Fruit fly (Drosophila melanogaster): Measurements from ENCODE around the gene CG14292.

The CG14292 gene

dm6 chr3R:18910923-18911322 is 5.5 kb upstream of the CG14292 start:
- TF ChIP-seq pad (GFP tag; optimal IDR thresholded peaks at IDR 0.05) (no peak), CG7101 (tag; optimal IDR thresholded peaks at IDR 0.05) (peak; percentile 12)

- TF ChIP-seq kay (GFP tag; ENCODE audit: borderline replicate concordance) (peak; percentile 63), ovo (GFP tag; optimal IDR thresholded peaks at IDR 0.05) (no peak)
These were observed 4.9 kb upstream of the CG14292 start for dm6 chr3R:18910336-18910735.

- TF ChIP-seq ovo (GFP tag; optimal IDR thresholded peaks at IDR 0.05), result no peak
- no peak for TF ChIP-seq cnc (optimal IDR thresholded peaks at IDR 0.05)
- no peak for TF ChIP-seq CG5204 (GFP tag; optimal IDR thresholded peaks at IDR 0.05)
- peak; percentile 47 for TF ChIP-seq tj (GFP tag; optimal IDR thresholded peaks at IDR 0.05)
- no peak for TF ChIP-seq Clk (GFP tag; optimal IDR thresholded peaks at IDR 0.05)
- no peak for TF ChIP-seq bab1 (GFP tag; optimal IDR thresholded peaks at IDR 0.05)
- peak; percentile 54 for TF ChIP-seq Mnt (GFP tag; optimal IDR thresholded peaks at IDR 0.05)
- TF ChIP-seq toe (GFP tag; optimal IDR thresholded peaks at IDR 0.05), result no peak
- TF ChIP-seq kay (GFP tag; ENCODE audit: borderline replicate concordance), result peak; percentile 91
- no peak for TF ChIP-seq Hr96 (GFP tag; optimal IDR thresholded peaks at IDR 0.05)
- peak; percentile 33 for TF ChIP-seq cic (GFP tag; optimal IDR thresholded peaks at IDR 0.05)
- peak; percentile 66 for TF ChIP-seq CG14711 (tag; optimal IDR thresholded peaks at IDR 0.05)
- peak; percentile 82 for TF ChIP-seq CG33017 (tag; optimal IDR thresholded peaks at IDR 0.05)
- TF ChIP-seq Crg-1 (GFP tag; optimal IDR thresholded peaks at IDR 0.05), result no peak
- peak; percentile 68 for TF ChIP-seq CG7045 (GFP tag; optimal IDR thresholded peaks at IDR 0.05)
- no peak for TF ChIP-seq CG1620 (GFP tag; optimal IDR thresholded peaks at IDR 0.05)
- TF ChIP-seq pad (GFP tag; optimal IDR thresholded peaks at IDR 0.05), result peak; percentile 34
- TF ChIP-seq CG12768 (GFP tag; optimal IDR thresholded peaks at IDR 0.05), result peak; percentile 45
- peak; percentile 78 for TF ChIP-seq CG7101 (tag; optimal IDR thresholded peaks at IDR 0.05)
- peak; percentile 46 for TF ChIP-seq CG11617 (GFP tag; optimal IDR thresholded peaks at IDR 0.05)
These were observed 745 bp upstream of the CG14292 start, which contains the start of gene EndoA for dm6 chr3R:18905921-18906878. TSS of gene EndoA (plus strand) at chr3R:18906609.

- TF ChIP-seq kay (GFP tag; ENCODE audit: borderline replicate concordance) (no peak), CG33017 (tag; optimal IDR thresholded peaks at IDR 0.05) (peak; percentile 52), tj (GFP tag; optimal IDR thresholded peaks at IDR 0.05) (no peak), pad (GFP tag; optimal IDR thresholded peaks at IDR 0.05) (no peak), Hr96 (GFP tag; optimal IDR thresholded peaks at IDR 0.05) (no peak)
These were observed 2.6 kb downstream of the CG14292 start, which contains the start of gene CG34284 for dm6 chr3R:18902858-18903257. TSS of gene CG34284 (minus strand) at chr3R:18902933.

- TF ChIP-seq Crg-1 (GFP tag; optimal IDR thresholded peaks at IDR 0.05), result no peak
- no peak for TF ChIP-seq tj (GFP tag; optimal IDR thresholded peaks at IDR 0.05)
- no peak for TF ChIP-seq Clk (GFP tag; optimal IDR thresholded peaks at IDR 0.05)
- TF ChIP-seq CG7045 (GFP tag; optimal IDR thresholded peaks at IDR 0.05), result no peak
These were observed 3.3 kb downstream of the CG14292 start, which contains the start of gene CG14294 for dm6 chr3R:18902164-18902563. TSS of gene CG14294 (minus strand) at chr3R:18902264.

dm6 chr3R:18899123-18899522 is 6.3 kb downstream of the CG14292 start, which contains the start of gene Rh2:
TSS of gene Rh2 (plus strand) at chr3R:18899423.
- TF ChIP-seq CG11617 (GFP tag; optimal IDR thresholded peaks at IDR 0.05), result no peak
- no peak for TF ChIP-seq tj (GFP tag; optimal IDR thresholded peaks at IDR 0.05)
- no peak for TF ChIP-seq CG33017 (tag; optimal IDR thresholded peaks at IDR 0.05)
- no peak for TF ChIP-seq CG7045 (GFP tag; optimal IDR thresholded peaks at IDR 0.05)
- no peak for TF ChIP-seq Mnt (GFP tag; optimal IDR thresholded peaks at IDR 0.05)
- no peak for TF ChIP-seq cnc (optimal IDR thresholded peaks at IDR 0.05)

- TF ChIP-seq pad (GFP tag; optimal IDR thresholded peaks at IDR 0.05) (no peak), CG5204 (GFP tag; optimal IDR thresholded peaks at IDR 0.05) (no peak), cic (GFP tag; optimal IDR thresholded peaks at IDR 0.05) (no peak), CG12768 (GFP tag; optimal IDR thresholded peaks at IDR 0.05) (no peak), CG14711 (tag; optimal IDR thresholded peaks at IDR 0.05) (no peak), ovo (GFP tag; optimal IDR thresholded peaks at IDR 0.05) (no peak), toe (GFP tag; optimal IDR thresholded peaks at IDR 0.05) (no peak), Mnt (GFP tag; optimal IDR thresholded peaks at IDR 0.05) (no peak), CG7045 (GFP tag; optimal IDR thresholded peaks at IDR 0.05) (no peak), kay (GFP tag; ENCODE audit: borderline replicate concordance) (no peak), CG33017 (tag; optimal IDR thresholded peaks at IDR 0.05) (no peak)
These were observed 7.6 kb downstream of the CG14292 start, which contains the start of gene CG14297 for dm6 chr3R:18897821-18898220. TSS of gene CG14297 (plus strand) at chr3R:18898121.
